Worm (Caenorhabditis elegans): ENCODE data around the gene ZK381.2.

ZK381.2 gene

ce11 chrIV:6959483-6959882, 5.8 kb upstream of the ZK381.2 start:
- TF ChIP-seq ceh-13 (GFP tag; optimal IDR thresholded peaks at IDR 0.05) (no peak), F13C5.2 (tag; optimal IDR thresholded peaks at IDR 0.05) (no peak), ceh-36 (tag; optimal IDR thresholded peaks at IDR 0.05) (no peak), hmbx-1 (tag; optimal IDR thresholded peaks at IDR 0.05) (no peak), tra-4 (tag; optimal IDR thresholded peaks at IDR 0.05) (no peak), aly-1 (tag; optimal IDR thresholded peaks at IDR 0.05) (no peak), tbx-11 (GFP tag; IDR thresholded peaks at IDR 0.05) (no peak), scrt-1 (GFP tag; IDR thresholded peaks at IDR 0.05) (no peak), tbx-37 (GFP tag; conservative IDR thresholded peaks at IDR 0.05) (no peak), flt-1 (GFP tag; IDR thresholded peaks at IDR 0.05) (no peak), sea-1 (GFP tag; conservative IDR thresholded peaks at IDR 0.05) (no peak), pes-1 (GFP tag; IDR thresholded peaks at IDR 0.05) (no peak), hmg-4 (GFP tag; optimal IDR thresholded peaks at IDR 0.05) (no peak), ets-7 (tag; optimal IDR thresholded peaks at IDR 0.05) (no peak), ama-1 (optimal IDR thresholded peaks at IDR 0.05) (no peak), hnd-1 (tag; optimal IDR thresholded peaks at IDR 0.05) (no peak), B0310.2 (tag; optimal IDR thresholded peaks at IDR 0.05) (no peak)

ce11 chrIV:6964508-6964907, 784 bp upstream of the ZK381.2 start, which contains the start of gene B0478.3:
Gene B0478.3, minus strand, starts transcription at chrIV:6964608.
- TF ChIP-seq ama-1 (optimal IDR thresholded peaks at IDR 0.05) = no peak
- TF ChIP-seq flt-1 (GFP tag; IDR thresholded peaks at IDR 0.05) = no peak
- TF ChIP-seq sea-1 (GFP tag; conservative IDR thresholded peaks at IDR 0.05) = no peak
- TF ChIP-seq ceh-36 (tag; optimal IDR thresholded peaks at IDR 0.05) = no peak
- no peak for TF ChIP-seq tbx-11 (GFP tag; IDR thresholded peaks at IDR 0.05)
- no peak for TF ChIP-seq ets-7 (tag; optimal IDR thresholded peaks at IDR 0.05)
- TF ChIP-seq tra-4 (tag; optimal IDR thresholded peaks at IDR 0.05) = no peak
- TF ChIP-seq B0310.2 (tag; optimal IDR thresholded peaks at IDR 0.05) = no peak
- TF ChIP-seq tbx-37 (GFP tag; conservative IDR thresholded peaks at IDR 0.05) = no peak
- TF ChIP-seq ceh-13 (GFP tag; optimal IDR thresholded peaks at IDR 0.05) = no peak
- no peak for TF ChIP-seq aly-1 (tag; optimal IDR thresholded peaks at IDR 0.05)
- no peak for TF ChIP-seq hmbx-1 (tag; optimal IDR thresholded peaks at IDR 0.05)
- TF ChIP-seq pes-1 (GFP tag; IDR thresholded peaks at IDR 0.05) = no peak
- no peak for TF ChIP-seq hnd-1 (tag; optimal IDR thresholded peaks at IDR 0.05)
- TF ChIP-seq F13C5.2 (tag; optimal IDR thresholded peaks at IDR 0.05) = no peak
- no peak for TF ChIP-seq scrt-1 (GFP tag; IDR thresholded peaks at IDR 0.05)
- no peak for TF ChIP-seq hmg-4 (GFP tag; optimal IDR thresholded peaks at IDR 0.05)

ce11 chrIV:6970271-6970670, 5.0 kb downstream of the ZK381.2 start, which contains the start of gene ZK381.8:
Gene ZK381.8, minus strand, starts transcription at chrIV:6970371.
- no peak for TF ChIP-seq F13C5.2 (tag; optimal IDR thresholded peaks at IDR 0.05)
- no peak for TF ChIP-seq ceh-36 (tag; optimal IDR thresholded peaks at IDR 0.05)
- TF ChIP-seq tbx-37 (GFP tag; conservative IDR thresholded peaks at IDR 0.05) = no peak
- no peak for TF ChIP-seq scrt-1 (GFP tag; IDR thresholded peaks at IDR 0.05)
- TF ChIP-seq ets-7 (tag; optimal IDR thresholded peaks at IDR 0.05) = no peak

- no peak for TF ChIP-seq ama-1 (optimal IDR thresholded peaks at IDR 0.05)
- TF ChIP-seq tbx-37 (GFP tag; conservative IDR thresholded peaks at IDR 0.05) = no peak
- TF ChIP-seq aly-1 (tag; optimal IDR thresholded peaks at IDR 0.05) = no peak
- TF ChIP-seq B0310.2 (tag; optimal IDR thresholded peaks at IDR 0.05) = no peak
- no peak for TF ChIP-seq flt-1 (GFP tag; IDR thresholded peaks at IDR 0.05)
- TF ChIP-seq ceh-13 (GFP tag; optimal IDR thresholded peaks at IDR 0.05) = no peak
- TF ChIP-seq tra-4 (tag; optimal IDR thresholded peaks at IDR 0.05) = no peak
- no peak for TF ChIP-seq hmg-4 (GFP tag; optimal IDR thresholded peaks at IDR 0.05)
- no peak for TF ChIP-seq pes-1 (GFP tag; IDR thresholded peaks at IDR 0.05)
- no peak for TF ChIP-seq hmbx-1 (tag; optimal IDR thresholded peaks at IDR 0.05)
- no peak for TF ChIP-seq F13C5.2 (tag; optimal IDR thresholded peaks at IDR 0.05)
- TF ChIP-seq ceh-36 (tag; optimal IDR thresholded peaks at IDR 0.05) = no peak
- no peak for TF ChIP-seq hnd-1 (tag; optimal IDR thresholded peaks at IDR 0.05)
- no peak for TF ChIP-seq ets-7 (tag; optimal IDR thresholded peaks at IDR 0.05)
- no peak for TF ChIP-seq sea-1 (GFP tag; conservative IDR thresholded peaks at IDR 0.05)
Observed at ce11 chrIV:6971213-6971612, 5.9 kb downstream of the ZK381.2 start, which contains the start of gene ZK381.62. Gene ZK381.62, minus strand, starts transcription at chrIV:6971313.

ce11 chrIV:6972427-6972826, 7.1 kb downstream of the ZK381.2 start, which contains the start of gene nhr-249:
Gene nhr-249, minus strand, starts transcription at chrIV:6972527.
- TF ChIP-seq scrt-1 (GFP tag; IDR thresholded peaks at IDR 0.05) (no peak), tra-4 (tag; optimal IDR thresholded peaks at IDR 0.05) (no peak), tbx-11 (GFP tag; IDR thresholded peaks at IDR 0.05) (no peak), ceh-13 (GFP tag; optimal IDR thresholded peaks at IDR 0.05) (no peak), sea-1 (GFP tag; conservative IDR thresholded peaks at IDR 0.05) (no peak), ama-1 (optimal IDR thresholded peaks at IDR 0.05) (no peak), tbx-37 (GFP tag; conservative IDR thresholded peaks at IDR 0.05) (no peak), pes-1 (GFP tag; IDR thresholded peaks at IDR 0.05) (no peak), ceh-36 (tag; optimal IDR thresholded peaks at IDR 0.05) (no peak), hnd-1 (tag; optimal IDR thresholded peaks at IDR 0.05) (no peak), B0310.2 (tag; optimal IDR thresholded peaks at IDR 0.05) (no peak)

- TF ChIP-seq pes-1 (GFP tag; IDR thresholded peaks at IDR 0.05) (no peak), hmg-4 (GFP tag; optimal IDR thresholded peaks at IDR 0.05) (no peak), tbx-37 (GFP tag; conservative IDR thresholded peaks at IDR 0.05) (no peak), tbx-11 (GFP tag; IDR thresholded peaks at IDR 0.05) (no peak), F13C5.2 (tag; optimal IDR thresholded peaks at IDR 0.05) (no peak), B0310.2 (tag; optimal IDR thresholded peaks at IDR 0.05) (no peak), sea-1 (GFP tag; conservative IDR thresholded peaks at IDR 0.05) (no peak), tra-4 (tag; optimal IDR thresholded peaks at IDR 0.05) (no peak), ama-1 (optimal IDR thresholded peaks at IDR 0.05) (no peak), aly-1 (tag; optimal IDR thresholded peaks at IDR 0.05) (no peak), scrt-1 (GFP tag; IDR thresholded peaks at IDR 0.05) (no peak), flt-1 (GFP tag; IDR thresholded peaks at IDR 0.05) (no peak), hmbx-1 (tag; optimal IDR thresholded peaks at IDR 0.05) (no peak), ets-7 (tag; optimal IDR thresholded peaks at IDR 0.05) (no peak)
Observed at ce11 chrIV:6974162-6974938, 9.1 kb downstream of the ZK381.2 start.

ce11 chrIV:6977089-6977558, 11.8 kb downstream of the ZK381.2 start, which contains the start of the genes pgl-1 and him-3:
Gene pgl-1, minus strand, starts transcription at chrIV:6977318.
Gene him-3, plus strand, starts transcription at chrIV:6977508.
- no peak for TF ChIP-seq aly-1 (tag; optimal IDR thresholded peaks at IDR 0.05)
- no peak for TF ChIP-seq hnd-1 (tag; optimal IDR thresholded peaks at IDR 0.05)
- TF ChIP-seq hmbx-1 (tag; optimal IDR thresholded peaks at IDR 0.05) = no peak
- no peak for TF ChIP-seq scrt-1 (GFP tag; IDR thresholded peaks at IDR 0.05)
- TF ChIP-seq ceh-36 (tag; optimal IDR thresholded peaks at IDR 0.05) = no peak
- no peak for TF ChIP-seq tbx-11 (GFP tag; IDR thresholded peaks at IDR 0.05)
- TF ChIP-seq flt-1 (GFP tag; IDR thresholded peaks at IDR 0.05) = no peak
- no peak for TF ChIP-seq tra-4 (tag; optimal IDR thresholded peaks at IDR 0.05)

All from whole organism, early embryonic.